Worm (Caenorhabditis elegans): Measurements from ENCODE around the gene inx-7.

DNA sequence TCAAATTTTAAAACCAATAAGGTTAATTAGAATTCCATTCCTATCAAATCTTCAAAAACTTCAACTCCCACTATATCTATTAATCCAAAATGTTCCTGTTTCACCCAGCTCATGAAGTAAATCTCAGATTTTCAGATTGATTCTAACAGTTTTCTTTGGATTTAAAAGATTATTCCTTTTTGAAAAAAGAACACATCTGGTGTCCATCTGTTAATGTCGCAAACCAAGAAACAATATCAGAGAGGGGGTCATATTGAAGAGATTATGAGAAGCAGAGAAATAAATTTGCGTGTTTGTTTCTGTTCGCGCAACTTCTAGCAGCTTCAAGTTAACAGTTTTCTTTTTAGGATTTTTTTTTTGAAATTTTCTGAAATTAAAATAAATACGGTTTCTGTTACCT is 17.5 kb downstream of the inx-7 start:
- TF ChIP-seq unc-62 (GFP tag; optimal IDR thresholded peaks at IDR 0.05) (no peak), snpc-4 (GFP tag; optimal IDR thresholded peaks at IDR 0.05) (no peak), snpc-4 (tag; optimal IDR thresholded peaks at IDR 0.05) (no peak), unc-130 (GFP tag; optimal IDR thresholded peaks at IDR 0.05) (no peak), ceh-100 (GFP tag; IDR thresholded peaks at IDR 0.05) (no peak), egrh-3 (GFP tag; IDR thresholded peaks at IDR 0.05) (no peak)
